Worm (Caenorhabditis elegans) whole organism, L1 larva: Measurements from ENCODE around the gene fbxb-75.

Experiments
- C04F5.9 ChIP-seq: sonication (generic microtip); optimal IDR thresholded peaks from 2 replicates; lab custom pipeline; 2016; ENCODE audit warnings: missing genetic modification characterization, missing compliant biosample characterization
- C16A3.4 ChIP-seq: fragments of 150-350 bp; optimal IDR thresholded peaks from 2 replicates; lab custom pipeline; 2014; ENCODE audit warnings: missing biosample characterization, missing genetic modification characterization
- Y116A8C.19 ChIP-seq: sonication (generic microtip); optimal IDR thresholded peaks from 2 replicates; lab custom pipeline; 2016; ENCODE audit warnings: missing compliant biosample characterization, missing genetic modification characterization, borderline replicate concordance
- aha-1 ChIP-seq: fragments of 150-350 bp; optimal IDR thresholded peaks from 2 replicates; lab custom pipeline; 2014; ENCODE audit warnings: missing biosample characterization, missing genetic modification characterization
- alr-1 ChIP-seq: fragments of 200-800 bp; sonication (Bioruptor generic); optimal IDR thresholded peaks from 2 replicates; lab custom pipeline; 2018; ENCODE audit warnings: borderline replicate concordance, mild to moderate bottlenecking, missing genetic modification characterization, missing compliant biosample characterization
- aly-2 ChIP-seq: fragments of 150-350 bp; optimal IDR thresholded peaks from 2 replicates; lab custom pipeline; 2014; ENCODE audit warnings: missing biosample characterization, missing genetic modification characterization
- ama-1 ChIP-seq: fragments of 150-350 bp; optimal IDR thresholded peaks from 2 replicates; lab custom pipeline; 2014
- blmp-1 ChIP-seq: fragments of 150-350 bp; optimal IDR thresholded peaks from 2 replicates; lab custom pipeline; 2014; ENCODE audit warnings: missing biosample characterization, missing genetic modification characterization
- ceh-8 ChIP-seq: fragments of 200-800 bp; sonication (Bioruptor generic); optimal IDR thresholded peaks from 2 replicates; lab custom pipeline; 2018; ENCODE audit warnings: mild to moderate bottlenecking, missing genetic modification characterization, moderate library complexity, missing compliant biosample characterization
- ceh-82 ChIP-seq, 3 experiments: fragments of 150-350 bp in 1 of 3; sonication (generic microtip) in 2 of 3; optimal IDR thresholded peaks; 2 replicates each; lab custom pipeline; 2014 to 2017; ENCODE audit warnings: missing biosample characterization in 3 of 3, missing genetic modification characterization in 3 of 3
- ceh-88 ChIP-seq: fragments of 200-800 bp; sonication (Bioruptor generic); IDR thresholded peaks from 2 replicates; pipeline ENCODE4 v1.3.6; 2022; ENCODE audit warnings: missing genetic modification characterization, missing compliant biosample characterization
- ceh-90 ChIP-seq: sonication (generic microtip); optimal IDR thresholded peaks from 2 replicates; lab custom pipeline; 2016; ENCODE audit warnings: missing genetic modification characterization, missing compliant biosample characterization
- ces-1 ChIP-seq: fragments of 150-350 bp; optimal IDR thresholded peaks from 2 replicates; lab custom pipeline; 2014; ENCODE audit warnings: missing biosample characterization, missing genetic modification reagents, missing genetic modification characterization
- dpl-1 ChIP-seq, 3 experiments: fragments of 150-350 bp in 2 of 3; sonication (generic microtip) in 1 of 3; optimal IDR thresholded peaks; 2 replicates each; lab custom pipeline; 2014 to 2017; ENCODE audit warnings: missing biosample characterization in 3 of 3, missing genetic modification characterization in 3 of 3, missing genetic modification reagents in 3 of 3
- efl-1 ChIP-seq, 4 experiments: fragments of 150-350 bp; optimal IDR thresholded peaks in 3 of 4; peaks in 1 of 4; 1 replicate in 1 of 4; 2 replicates in 3 of 4; lab custom pipeline; 2014; ENCODE audit warnings: missing biosample characterization in 2 of 4, missing genetic modification characterization in 2 of 4, missing genetic modification reagents in 2 of 4
- egl-13 ChIP-seq: sonication (generic microtip); optimal IDR thresholded peaks from 2 replicates; lab custom pipeline; 2016; ENCODE audit warnings: missing genotype, missing genetic modification reagents, missing genetic modification characterization, missing compliant biosample characterization
- egl-27 ChIP-seq, 2 experiments: fragments of 150-350 bp in 1 of 2; sonication (generic microtip); optimal IDR thresholded peaks; 3 replicates each; lab custom pipeline; 2017 to 2018; ENCODE audit warnings: missing biosample characterization in 2 of 2, missing genetic modification characterization in 2 of 2, missing genetic modification reagents in 2 of 2
- elt-3 ChIP-seq, 6 experiments: fragments of 150-350 bp in 1 of 6; sonication (generic microtip); optimal IDR thresholded peaks; 2 replicates each; lab custom pipeline; 2017 to 2018; ENCODE audit warnings: missing biosample characterization in 6 of 6, missing genetic modification characterization in 6 of 6, inconsistent platforms in 1 of 6
- fkh-4 ChIP-seq: sonication (generic microtip); optimal IDR thresholded peaks from 2 replicates; lab custom pipeline; 2016; ENCODE audit warnings: missing compliant biosample characterization, missing genetic modification characterization, borderline replicate concordance
- fkh-8 ChIP-seq: sonication (generic microtip); optimal IDR thresholded peaks from 2 replicates; lab custom pipeline; 2016; ENCODE audit warnings: mild to moderate bottlenecking, missing genetic modification characterization, missing compliant biosample characterization
- fos-1 ChIP-seq: fragments of 150-350 bp; optimal IDR thresholded peaks from 2 replicates; lab custom pipeline; 2014; ENCODE audit warnings: missing biosample characterization, missing genetic modification characterization
- grh-1 ChIP-seq: fragments of 200-800 bp; sonication (Bioruptor generic); IDR thresholded peaks from 2 replicates; pipeline ENCODE4 v1.3.6; 2022; ENCODE audit warnings: missing genetic modification reagents, missing genetic modification characterization, missing compliant biosample characterization
- hpl-2 ChIP-seq: fragments of 150-350 bp; optimal IDR thresholded peaks from 2 replicates; lab custom pipeline; 2014; ENCODE audit warnings: missing biosample characterization, missing genetic modification reagents, missing genetic modification characterization
- irx-1 ChIP-seq: sonication (generic microtip); optimal IDR thresholded peaks from 2 replicates; lab custom pipeline; 2016; ENCODE audit warnings: missing genetic modification characterization, missing compliant biosample characterization
- lin-14 ChIP-seq: fragments of 200-800 bp; sonication (Bioruptor generic); optimal IDR thresholded peaks from 2 replicates; lab custom pipeline; 2018; ENCODE audit warnings: mild to moderate bottlenecking, missing genetic modification characterization, moderate library complexity, missing compliant biosample characterization
- lin-15B ChIP-seq: fragments of 150-350 bp; sonication (generic microtip); optimal IDR thresholded peaks from 3 replicates; lab custom pipeline; 2014; ENCODE audit warnings: missing biosample characterization, missing genetic modification characterization
- lin-35 ChIP-seq, 2 experiments: fragments of 150-350 bp; optimal IDR thresholded peaks; 2 replicates each; lab custom pipeline; 2014; ENCODE audit warnings: missing biosample characterization in 2 of 2, missing genetic modification characterization in 2 of 2, missing genetic modification reagents in 2 of 2
- lir-3 ChIP-seq: sonication (generic microtip); optimal IDR thresholded peaks from 2 replicates; lab custom pipeline; 2016; ENCODE audit warnings: mild to moderate bottlenecking, missing genetic modification characterization, moderate library complexity, missing compliant biosample characterization; ENCODE audit not compliant: poor library complexity
- lsy-2 ChIP-seq, 2 experiments: fragments of 150-350 bp; optimal IDR thresholded peaks; 2 replicates each; lab custom pipeline; 2014; ENCODE audit warnings: missing biosample characterization in 2 of 2, missing genetic modification characterization in 2 of 2
- mab-9 ChIP-seq: fragments of 200-800 bp; sonication (Bioruptor generic); IDR thresholded peaks from 2 replicates; pipeline ENCODE4 v1.3.6; 2022; ENCODE audit warnings: missing genetic modification reagents, missing genetic modification characterization, missing compliant biosample characterization
- mdl-1 ChIP-seq, 2 experiments: fragments of 150-350 bp; optimal IDR thresholded peaks; 2 replicates each; lab custom pipeline; 2014 to 2017; ENCODE audit warnings: missing biosample characterization in 2 of 2, missing genetic modification characterization in 2 of 2, inconsistent platforms in 1 of 2
- mep-1 ChIP-seq: fragments of 150-350 bp; optimal IDR thresholded peaks from 2 replicates; lab custom pipeline; 2014; ENCODE audit warnings: missing biosample characterization, missing genetic modification characterization
- nhr-12 ChIP-seq: sonication (generic microtip); optimal IDR thresholded peaks from 2 replicates; lab custom pipeline; 2017; ENCODE audit warnings: missing biosample characterization, missing genetic modification characterization
- nhr-19 ChIP-seq: fragments of 200-800 bp; sonication (Bioruptor generic); conservative IDR thresholded peaks from 2 replicates; pipeline ENCODE4 v1.3.6; 2022; ENCODE audit warnings: missing genetic modification characterization, missing compliant biosample characterization
- nhr-20 ChIP-seq: sonication (generic microtip); optimal IDR thresholded peaks from 2 replicates; lab custom pipeline; 2016; ENCODE audit warnings: mild to moderate bottlenecking, missing genetic modification characterization, missing compliant biosample characterization
- nhr-237 ChIP-seq: fragments of 150-350 bp; optimal IDR thresholded peaks from 2 replicates; lab custom pipeline; 2014; ENCODE audit warnings: missing biosample characterization, missing genetic modification characterization
- nhr-28 ChIP-seq: fragments of 150-350 bp; optimal IDR thresholded peaks from 2 replicates; lab custom pipeline; 2014; ENCODE audit warnings: missing biosample characterization, missing genetic modification characterization
- nhr-47 ChIP-seq: sonication (generic microtip); optimal IDR thresholded peaks from 2 replicates; lab custom pipeline; 2016; ENCODE audit warnings: mild to moderate bottlenecking, missing genetic modification characterization, moderate library complexity, missing compliant biosample characterization
- nhr-76 ChIP-seq: sonication (generic microtip); optimal IDR thresholded peaks from 2 replicates; lab custom pipeline; 2017; ENCODE audit warnings: missing biosample characterization, missing genetic modification characterization
- nhr-77 ChIP-seq: fragments of 150-350 bp; optimal IDR thresholded peaks from 2 replicates; lab custom pipeline; 2014; ENCODE audit warnings: missing biosample characterization, missing genetic modification characterization
- nhr-84 ChIP-seq: sonication (generic microtip); optimal IDR thresholded peaks from 2 replicates; lab custom pipeline; 2017; ENCODE audit warnings: missing biosample characterization, missing genetic modification characterization
- nhr-85 ChIP-seq: sonication (generic microtip); peaks from one replicate; lab custom pipeline; 2016; ENCODE audit warnings: missing genetic modification characterization, inconsistent platforms, missing compliant biosample characterization
- pag-3 ChIP-seq: sonication (generic microtip); optimal IDR thresholded peaks from 2 replicates; lab custom pipeline; 2017; ENCODE audit warnings: missing genetic modification characterization, mild to moderate bottlenecking, missing compliant biosample characterization, antibody characterized with exemption, borderline replicate concordance; ENCODE audit not compliant: insufficient read depth
- pqm-1 ChIP-seq: sonication (generic microtip); optimal IDR thresholded peaks from 3 replicates; lab custom pipeline; 2017; ENCODE audit warnings: missing biosample characterization, missing genetic modification characterization
- tbx-2 ChIP-seq: sonication (generic microtip); optimal IDR thresholded peaks from 2 replicates; lab custom pipeline; 2016; ENCODE audit warnings: missing genetic modification characterization, missing compliant biosample characterization
- unc-130 ChIP-seq: fragments of 150-350 bp; optimal IDR thresholded peaks from 2 replicates; lab custom pipeline; 2017; ENCODE audit warnings: missing biosample characterization, missing genetic modification characterization, inconsistent platforms
- unc-30 ChIP-seq: sonication (generic microtip); optimal IDR thresholded peaks from 2 replicates; lab custom pipeline; 2017; ENCODE audit warnings: missing biosample characterization, missing genetic modification characterization
- unc-62 ChIP-seq: fragments of 150-350 bp; optimal IDR thresholded peaks from 2 replicates; lab custom pipeline; 2014; ENCODE audit warnings: missing biosample characterization, missing genetic modification reagents, missing genetic modification characterization
- unc-86 ChIP-seq: sonication (generic microtip); optimal IDR thresholded peaks from 2 replicates; lab custom pipeline; 2016; ENCODE audit warnings: missing genetic modification characterization, missing compliant biosample characterization
- vab-15 ChIP-seq: sonication (generic microtip); optimal IDR thresholded peaks from 2 replicates; lab custom pipeline; 2017; ENCODE audit warnings: missing genotype, mild to moderate bottlenecking, missing genetic modification characterization, missing compliant biosample characterization
- zag-1 ChIP-seq: fragments of 150-350 bp; optimal IDR thresholded peaks from 2 replicates; lab custom pipeline; 2014; ENCODE audit warnings: missing biosample characterization, missing genetic modification characterization
- ztf-11 ChIP-seq, 2 experiments: sonication (generic microtip); optimal IDR thresholded peaks; 2 replicates each; lab custom pipeline; 2016 to 2017; ENCODE audit warnings: missing genetic modification characterization in 2 of 2, missing biosample characterization in 1 of 2, missing compliant biosample characterization in 1 of 2

Gene fbxb-75

DNA sequence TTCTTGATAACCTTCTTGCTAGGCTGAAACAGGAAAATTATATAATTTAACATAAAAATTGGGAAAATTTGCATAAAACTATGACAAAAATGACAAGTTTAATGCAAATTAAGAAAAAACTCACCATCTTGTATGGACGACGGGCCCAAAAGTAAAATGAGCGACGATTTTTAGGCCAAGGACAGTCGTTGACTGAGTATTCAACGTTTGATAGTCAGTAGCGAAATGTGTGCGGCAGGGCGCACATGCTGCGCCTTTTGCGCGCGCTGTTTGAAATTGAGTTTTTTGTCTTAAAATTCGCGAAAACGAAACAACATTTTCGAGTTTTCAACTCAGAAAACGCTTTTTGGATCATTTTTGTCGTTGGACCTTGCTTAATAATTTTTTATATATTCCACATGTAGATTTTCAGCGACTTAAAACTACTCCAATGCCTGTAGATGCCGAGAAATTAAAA, 50.5 kb downstream of the fbxb-75 start, which contains the start of the genes rpl-7A and set-21 (continued):
- TF ChIP-seq ceh-82 (tag; optimal IDR thresholded peaks at IDR 0.05; lab: Kevin White, UChicago) (peak; percentile 84 to 94 (median 90)), lin-15B (tag; lab: Kevin White, UChicago) (peak; percentile 92), C04F5.9 (peak; percentile 90), mep-1 (tag; lab: Kevin White, UChicago) (peak; percentile 87), mdl-1 (tag; optimal IDR thresholded peaks at IDR 0.05; lab: Kevin White, UChicago) (peak in 1 of 2 experiments; percentile 67), aha-1 (tag; lab: Kevin White, UChicago) (no peak), grh-1 (GFP tag; lab: Robert Waterston, UW) (peak; percentile 99), alr-1 (tag; lab: Kevin White, UChicago) (no peak), unc-30 (tag; lab: Kevin White, UChicago) (no peak), ama-1 (lab: Kevin White, UChicago) (no peak), unc-86 (tag; lab: Kevin White, UChicago) (peak; percentile 95), Y116A8C.19 (tag; lab: Kevin White, UChicago) (no peak), unc-62 (GFP tag; lab: Kevin White, UChicago) (no peak), hpl-2 (peak; percentile 60), nhr-28 (no peak), ceh-88 (GFP tag; lab: Robert Waterston, UW) (peak; percentile 95), nhr-12 (no peak), nhr-77 (tag; lab: Kevin White, UChicago) (peak; percentile 86), nhr-47 (tag; lab: Kevin White, UChicago) (peak; percentile 98), elt-3 (tag; optimal IDR thresholded peaks at IDR 0.05; lab: Kevin White, UChicago) (peak; percentile 20 to 85 (median 78)), ceh-8 (GFP tag; lab: Kevin White, UChicago) (peak; percentile 81), nhr-85 (tag; lab: Kevin White, UChicago) (peak; percentile 98), efl-1 (optimal IDR thresholded peaks at IDR 0.05; lab: Kevin White, UChicago) (peak; percentile 94 to 98), efl-1 (GFP tag; optimal IDR thresholded peaks at IDR 0.05 in 1 of 2; lab: Kevin White, UChicago) (peak; percentile 93 to 100), dpl-1 (GFP tag; optimal IDR thresholded peaks at IDR 0.05; lab: Kevin White, UChicago) (peak; percentile 94 to 95 (median 95)), blmp-1 (tag; lab: Kevin White, UChicago) (peak; percentile 53), nhr-237 (tag; lab: Kevin White, UChicago) (peak; percentile 66), fkh-4 (tag; lab: Kevin White, UChicago) (peak; percentile 61), nhr-20 (peak; percentile 95), egl-27 (tag; optimal IDR thresholded peaks at IDR 0.05; lab: Kevin White, UChicago) (peak in 1 of 2 experiments; percentile 49), pqm-1 (tag; lab: Kevin White, UChicago) (no peak), nhr-19 (GFP tag; lab: Robert Waterston, UW) (peak; percentile 98), C16A3.4 (tag; lab: Kevin White, UChicago) (peak; percentile 91), lin-35 (GFP tag; optimal IDR thresholded peaks at IDR 0.05; lab: Kevin White, UChicago) (peak; percentile 94 to 97), ces-1 (GFP tag; lab: Kevin White, UChicago) (no peak), ztf-11 (tag; optimal IDR thresholded peaks at IDR 0.05; lab: Kevin White, UChicago) (peak in 1 of 2 experiments; percentile 92), tbx-2 (tag; lab: Kevin White, UChicago) (peak; percentile 95), mab-9 (GFP tag; lab: Robert Waterston, UW) (peak; percentile 92), fkh-8 (peak; percentile 98), vab-15 (peak; percentile 81), lsy-2 (tag; optimal IDR thresholded peaks at IDR 0.05; lab: Kevin White, UChicago) (peak; percentile 94 to 95), fos-1 (peak; percentile 75), irx-1 (tag; lab: Kevin White, UChicago) (peak; percentile 92), nhr-76 (tag; lab: Kevin White, UChicago) (no peak), pag-3 (tag; lab: Kevin White, UChicago) (no peak), egl-13 (peak; percentile 92), lin-14 (GFP tag; lab: Kevin White, UChicago) (peak; percentile 97), ceh-90 (tag; lab: Kevin White, UChicago) (peak; percentile 46), nhr-84 (tag; lab: Kevin White, UChicago) (no peak), aly-2 (tag; lab: Kevin White, UChicago) (peak; percentile 85), lir-3 (tag; lab: Kevin White, UChicago) (peak; percentile 83), unc-130 (peak; percentile 77), zag-1 (no peak)
